Worm (Caenorhabditis elegans): Measurements from ENCODE around the gene D1005.10.

DNA sequence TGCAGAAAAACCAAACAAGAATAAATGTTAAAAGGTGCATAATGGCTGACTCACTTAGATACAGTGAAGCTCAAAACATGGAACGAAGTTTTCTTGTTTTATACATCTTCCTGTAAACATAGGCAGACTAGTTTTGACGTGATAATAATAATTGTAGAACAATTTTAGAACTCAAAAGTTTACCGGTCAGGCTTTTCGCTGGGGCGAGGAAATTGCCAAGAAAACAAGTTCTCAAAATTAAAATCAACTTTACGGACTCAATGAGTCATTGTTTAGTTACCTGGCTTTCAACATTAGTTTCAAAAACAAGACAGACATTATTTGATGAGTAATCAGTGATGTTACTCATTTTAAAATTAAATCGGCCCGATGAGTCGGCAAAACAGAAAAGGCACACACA lies 13.1 kb downstream of the D1005.10 start, which contains the start of gene D1005.5:
- TF ChIP-seq cog-1 (tag; optimal IDR thresholded peaks at IDR 0.05), result no peak
- TF ChIP-seq ztf-29 (GFP tag; IDR thresholded peaks at IDR 0.05), result no peak
- TF ChIP-seq ref-1 (GFP tag; conservative IDR thresholded peaks at IDR 0.05), result no peak

Measured in whole organism, midembryonic.